Worm (Caenorhabditis elegans): Measurements from ENCODE around the gene twk-21.

Gene twk-21

ce11 chrX:16349019-16349418, 49.3 kb downstream of the twk-21 start (continued):
- TF ChIP-seq tag-97 (GFP tag; IDR thresholded peaks at IDR 0.05) = no peak
- peak; percentile 54 for TF ChIP-seq mep-1 (tag; optimal IDR thresholded peaks at IDR 0.05)
- peak; percentile 87 for TF ChIP-seq dmd-6 (GFP tag; IDR thresholded peaks at IDR 0.05)
- TF ChIP-seq php-3 (GFP tag; IDR thresholded peaks at IDR 0.05) = peak; percentile 75
- no peak for TF ChIP-seq lin-15B (tag; optimal IDR thresholded peaks at IDR 0.05)
- no peak for TF ChIP-seq zip-11 (GFP tag; IDR thresholded peaks at IDR 0.05)
- TF ChIP-seq hlh-30 (tag; optimal IDR thresholded peaks at IDR 0.05; ENCODE audit: insufficient read depth) = peak; percentile 59
- no peak for TF ChIP-seq ZK337.2 (GFP tag; IDR thresholded peaks at IDR 0.05)
- no peak for TF ChIP-seq F44E2.7 (GFP tag; IDR thresholded peaks at IDR 0.05)
- TF ChIP-seq nhr-6 (tag; optimal IDR thresholded peaks at IDR 0.05) = no peak
- TF ChIP-seq mes-2 (tag; optimal IDR thresholded peaks at IDR 0.05; ENCODE audit: poor library complexity, severe bottlenecking) = peak; percentile 70
- peak; percentile 21 for TF ChIP-seq nhr-10 (tag; optimal IDR thresholded peaks at IDR 0.05)
- no peak for TF ChIP-seq lim-7 (GFP tag; IDR thresholded peaks at IDR 0.05)
- TF ChIP-seq gei-8 (GFP tag; optimal IDR thresholded peaks at IDR 0.05) = no peak

ce11 chrX:16352503-16352902, 52.8 kb downstream of the twk-21 start:
- TF ChIP-seq lim-7 (GFP tag; IDR thresholded peaks at IDR 0.05) (no peak), egl-27 (tag; optimal IDR thresholded peaks at IDR 0.05) (no peak), attf-4 (tag; optimal IDR thresholded peaks at IDR 0.05) (no peak), pha-4 (GFP tag; IDR thresholded peaks at IDR 0.05) (no peak), pha-4 (tag; optimal IDR thresholded peaks at IDR 0.05) (peak; percentile 35), dmd-6 (GFP tag; IDR thresholded peaks at IDR 0.05) (no peak), lin-13 (GFP tag; optimal IDR thresholded peaks at IDR 0.05) (no peak), spr-3 (GFP tag; optimal IDR thresholded peaks at IDR 0.05) (no peak), ztf-7 (tag; optimal IDR thresholded peaks at IDR 0.05) (no peak), daf-8 (GFP tag; IDR thresholded peaks at IDR 0.05) (no peak), fkh-10 (GFP tag; optimal IDR thresholded peaks at IDR 0.05) (peak; percentile 36), nhr-237 (tag; optimal IDR thresholded peaks at IDR 0.05) (no peak), F10B5.3 (tag; optimal IDR thresholded peaks at IDR 0.05) (no peak), T26A8.4 (GFP tag; IDR thresholded peaks at IDR 0.05) (no peak), saeg-2 (GFP tag; IDR thresholded peaks at IDR 0.05) (no peak)
